Fruit fly (Drosophila melanogaster) whole organism, larva: Measurements from ENCODE around the gene Mvd.
"Not testable (repeated sequence)": the region's sequence is repeated elsewhere in the genome, so short reads cannot be mapped to it uniquely, and the experiment has no call there.

ENCODE experiments used
- noc ChIP-seq: fragments of 200-800 bp; sonication (Bioruptor generic); optimal IDR thresholded peaks from 3 replicates; lab custom pipeline; 2019; ENCODE audit warnings: missing biosample characterization, mild to moderate bottlenecking, missing genetic modification characterization, moderate library complexity

Gene Mvd

DNA sequence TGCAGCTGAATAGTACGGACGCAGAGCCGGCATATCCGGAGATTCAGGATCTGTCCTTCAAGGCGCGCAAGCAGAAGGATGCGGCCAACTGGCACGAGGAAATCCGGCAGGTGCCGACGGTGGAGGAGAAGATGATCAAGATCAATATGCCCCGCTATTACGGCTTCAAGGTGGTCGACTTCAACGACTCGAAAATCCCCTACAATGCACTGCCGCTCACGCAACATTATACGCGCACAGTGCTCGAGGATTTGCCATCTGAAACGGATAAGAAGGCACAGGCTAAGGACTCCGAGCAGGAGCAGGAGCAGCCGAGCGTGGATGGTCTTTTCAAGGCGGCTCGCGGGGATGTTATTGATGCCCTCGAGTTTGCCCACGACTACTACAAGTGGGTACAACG, 37.3 kb downstream of the Mvd start:
- TF ChIP-seq noc (tag; lab: Kevin White, UChicago): no peak

dm6 chrX:15788235-15789187, 39.5 kb downstream of the Mvd start, which contains the start of gene Rhp:
Gene Rhp, plus strand, starts transcription at chrX:15788897.
- TF ChIP-seq noc (tag; lab: Kevin White, UChicago): no peak

DNA sequence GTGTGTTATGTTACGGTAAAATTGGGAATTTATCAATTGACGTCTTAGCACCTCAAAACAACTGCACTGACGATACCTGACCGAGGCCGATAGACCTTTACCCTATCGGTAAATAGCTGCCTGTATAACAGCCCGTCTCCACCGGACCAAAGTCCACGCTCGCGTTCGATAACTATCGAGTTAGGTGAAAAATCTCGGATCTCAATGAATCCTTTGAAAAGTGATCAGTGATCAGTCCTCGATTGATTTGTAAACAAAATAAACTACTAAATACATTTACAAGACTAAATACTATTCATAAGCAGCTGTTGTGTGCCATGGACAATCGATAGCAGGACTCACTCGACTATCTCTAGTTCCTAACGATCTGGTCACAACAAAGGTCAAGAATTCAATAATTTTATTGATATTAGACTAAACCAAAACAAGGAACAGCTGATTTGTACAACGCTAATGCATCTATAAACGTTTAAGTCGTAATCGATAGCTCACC, 47.0 kb downstream of the Mvd start, which contains the start of gene sordd1:
Gene sordd1, minus strand, starts transcription at position 78 of the 493 bp plus-strand sequence.
- not testable (repeated sequence) for TF ChIP-seq noc (tag; lab: Kevin White, UChicago)

DNA sequence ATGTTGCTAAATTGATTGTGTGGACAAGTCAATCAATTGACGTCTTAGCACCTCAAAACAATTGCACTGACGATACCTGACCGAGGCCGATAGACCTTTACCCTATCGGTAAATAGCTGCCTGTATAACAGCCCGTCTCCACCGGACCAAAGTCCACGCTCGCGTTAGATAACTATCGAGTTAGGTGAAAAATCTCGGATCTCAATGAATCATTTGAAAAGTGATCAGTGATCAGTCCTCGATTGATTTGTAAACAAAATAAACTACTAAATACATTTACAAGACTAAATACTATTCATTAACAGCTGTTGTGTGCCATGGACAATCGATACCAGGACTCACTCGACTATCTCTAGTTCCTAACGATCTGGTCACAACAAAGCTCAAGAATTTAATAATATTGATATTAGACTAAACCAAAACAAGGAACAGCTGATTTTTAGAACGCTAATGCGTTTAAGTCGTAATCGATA, 50.2 kb downstream of the Mvd start, which contains the start of the genes sordd2 and CG15602:
Gene sordd2, minus strand, starts transcription at position 78 of the 473 bp plus-strand sequence.
Gene CG15602, plus strand, starts transcription at position 342 of the 473 bp plus-strand sequence.
- not testable (repeated sequence) for TF ChIP-seq noc (tag; lab: Kevin White, UChicago)
